Worm (Caenorhabditis elegans) whole organism, midembryonic: Measurements from ENCODE around the gene pxf-1.

ENCODE experiments used
- T22C8.4 ChIP-seq: fragments of 200-800 bp; sonication (Bioruptor generic); IDR thresholded peaks from 2 replicates; pipeline ENCODE4 v1.3.6; 2022; ENCODE audit warnings: missing genetic modification characterization, missing compliant biosample characterization
- cog-1 ChIP-seq: sonication (generic microtip); optimal IDR thresholded peaks from 2 replicates; lab custom pipeline; 2016; ENCODE audit warnings: missing genetic modification characterization, missing compliant biosample characterization
- flt-1 ChIP-seq: fragments of 200-800 bp; sonication (Bioruptor generic); IDR thresholded peaks from 2 replicates; pipeline ENCODE4 v1.3.6; 2022; ENCODE audit warnings: missing genetic modification characterization, missing compliant biosample characterization
- klf-2 ChIP-seq: fragments of 200-800 bp; sonication (Bioruptor generic); conservative IDR thresholded peaks from 2 replicates; pipeline ENCODE4 v1.3.6; 2022; ENCODE audit warnings: missing genetic modification reagents, missing genetic modification characterization, missing compliant biosample characterization
- med-1 ChIP-seq: sonication (generic microtip); optimal IDR thresholded peaks from 2 replicates; lab custom pipeline; 2017; ENCODE audit warnings: missing genetic modification characterization, mild to moderate bottlenecking, missing compliant biosample characterization, antibody characterized with exemption, missing genetic modification reagents; ENCODE audit not compliant: insufficient read depth
- ref-1 ChIP-seq: fragments of 200-800 bp; sonication (Bioruptor generic); conservative IDR thresholded peaks from 2 replicates; pipeline ENCODE4 v1.3.6; 2022; ENCODE audit warnings: missing genetic modification reagents, missing genetic modification characterization, missing compliant biosample characterization
- tab-1 ChIP-seq: fragments of 200-800 bp; sonication (Bioruptor generic); IDR thresholded peaks from 2 replicates; pipeline ENCODE4 v1.3.6; 2022; ENCODE audit warnings: missing genetic modification characterization, missing compliant biosample characterization
- ztf-23 ChIP-seq: fragments of 200-800 bp; sonication (Bioruptor generic); IDR thresholded peaks from 2 replicates; pipeline ENCODE4 v1.3.6; 2022; ENCODE audit warnings: missing genetic modification reagents, missing genetic modification characterization, missing compliant biosample characterization
- ztf-29 ChIP-seq: fragments of 200-800 bp; sonication (Bioruptor generic); IDR thresholded peaks from 2 replicates; pipeline ENCODE4 v1.3.6; 2022; ENCODE audit warnings: missing genetic modification reagents, missing genetic modification characterization, missing compliant biosample characterization

- TF ChIP-seq cog-1, result no peak
- no peak for TF ChIP-seq ztf-23 (GFP tag; lab: Robert Waterston, UW)
- no peak for TF ChIP-seq ztf-29 (GFP tag; lab: Robert Waterston, UW)
- no peak for TF ChIP-seq flt-1 (GFP tag; lab: Robert Waterston, UW)
- no peak for TF ChIP-seq klf-2 (GFP tag; lab: Robert Waterston, UW)
- no peak for TF ChIP-seq T22C8.4 (GFP tag; lab: Robert Waterston, UW)
- TF ChIP-seq ref-1 (GFP tag; lab: Robert Waterston, UW), result no peak
- no peak for TF ChIP-seq tab-1 (GFP tag; lab: Robert Waterston, UW)
- TF ChIP-seq med-1 (GFP tag; lab: Kevin White, UChicago), result no peak
Measured at ce11 chrIV:10216704-10217296, 42.7 kb upstream of the pxf-1 start.
